Worm (Caenorhabditis elegans) whole organism, L4 larva: Measurements from ENCODE around the gene acs-1.

Experiments
- F26F4.8 ChIP-seq: fragments of 200-800 bp; sonication (Bioruptor generic); conservative IDR thresholded peaks from 2 replicates; pipeline ENCODE4 v1.3.6; 2022; ENCODE audit warnings: missing genetic modification characterization, missing compliant biosample characterization
- T26A8.4 ChIP-seq: fragments of 200-800 bp; sonication (Bioruptor generic); IDR thresholded peaks from 2 replicates; pipeline ENCODE4 v1.3.6; 2022; ENCODE audit warnings: missing genetic modification characterization, missing compliant biosample characterization
- Y75B8A.6 ChIP-seq: fragments of 200-800 bp; sonication (Bioruptor generic); IDR thresholded peaks from 2 replicates; pipeline ENCODE4 v1.3.6; 2022; ENCODE audit warnings: missing genetic modification reagents, missing genetic modification characterization, missing compliant biosample characterization
- ZK546.5 ChIP-seq, 2 experiments: sonication (generic microtip); optimal IDR thresholded peaks; 2 replicates each; lab custom pipeline; 2017; ENCODE audit warnings: missing biosample characterization in 2 of 2, missing genetic modification characterization in 2 of 2
- attf-4 ChIP-seq: sonication (generic microtip); optimal IDR thresholded peaks from 3 replicates; lab custom pipeline; 2017; ENCODE audit warnings: missing biosample characterization, missing genetic modification characterization
- ceh-20 ChIP-seq: fragments of 200-800 bp; sonication (Bioruptor generic); IDR thresholded peaks from 2 replicates; pipeline ENCODE4 v1.3.6; 2022; ENCODE audit warnings: missing genetic modification reagents, missing genetic modification characterization, missing compliant biosample characterization
- ceh-28 ChIP-seq: fragments of 150-350 bp; optimal IDR thresholded peaks from 2 replicates; lab custom pipeline; 2014; ENCODE audit warnings: missing biosample characterization, missing genetic modification reagents, missing genetic modification characterization
- ceh-62 ChIP-seq: sonication (generic microtip); optimal IDR thresholded peaks from 2 replicates; lab custom pipeline; 2017; ENCODE audit warnings: missing biosample characterization, missing genetic modification characterization
- ceh-82 ChIP-seq: sonication (generic microtip); optimal IDR thresholded peaks from 2 replicates; lab custom pipeline; 2017; ENCODE audit warnings: missing biosample characterization, missing genetic modification characterization
- ces-1 ChIP-seq: fragments of 150-350 bp; sonication (generic microtip); optimal IDR thresholded peaks from 4 replicates; lab custom pipeline; 2014; ENCODE audit warnings: missing biosample characterization, missing genetic modification reagents, missing genetic modification characterization
- daf-16 ChIP-seq, 3 experiments: sonication (generic microtip); optimal IDR thresholded peaks; 2 replicates each; lab custom pipeline; 2016 to 2017; ENCODE audit warnings: missing genetic modification characterization in 3 of 3, missing genetic modification reagents in 3 of 3, mild to moderate bottlenecking in 2 of 3, missing compliant biosample characterization in 2 of 3, missing biosample characterization in 1 of 3, moderate library complexity in 1 of 3
- daf-19 ChIP-seq: fragments of 200-800 bp; sonication (Bioruptor generic); conservative IDR thresholded peaks from 2 replicates; pipeline ENCODE4 v1.3.6; 2022; ENCODE audit warnings: missing genetic modification characterization, missing compliant biosample characterization
- dpl-1 ChIP-seq: fragments of 150-350 bp; optimal IDR thresholded peaks from 2 replicates; lab custom pipeline; 2014; ENCODE audit warnings: missing biosample characterization, missing genetic modification reagents, missing genetic modification characterization
- egl-43 ChIP-seq: fragments of 200-800 bp; sonication (Bioruptor generic); IDR thresholded peaks from 2 replicates; pipeline ENCODE4 v1.3.6; 2022; ENCODE audit warnings: missing genetic modification reagents, missing genetic modification characterization, missing compliant biosample characterization
- gei-8 ChIP-seq: fragments of 200-800 bp; sonication (Bioruptor generic); optimal IDR thresholded peaks from 2 replicates; lab custom pipeline; 2018; ENCODE audit warnings: mild to moderate bottlenecking, missing genetic modification characterization, missing compliant biosample characterization
- hlh-11 ChIP-seq: fragments of 200-800 bp; sonication (Bioruptor generic); optimal IDR thresholded peaks from 2 replicates; lab custom pipeline; 2018; ENCODE audit warnings: mild to moderate bottlenecking, missing genetic modification characterization, missing compliant biosample characterization
- hlh-30 ChIP-seq: sonication (generic microtip); optimal IDR thresholded peaks from 2 replicates; lab custom pipeline; 2017; ENCODE audit warnings: antibody characterized with exemption, mild to moderate bottlenecking, missing genetic modification characterization, missing compliant biosample characterization; ENCODE audit not compliant: insufficient read depth
- hmg-1.1 ChIP-seq: fragments of 200-800 bp; sonication (Bioruptor generic); IDR thresholded peaks from 2 replicates; pipeline ENCODE4 v1.3.6; 2022; ENCODE audit warnings: missing genetic modification reagents, missing genetic modification characterization, missing compliant biosample characterization
- lin-13 ChIP-seq: fragments of 150-350 bp; optimal IDR thresholded peaks from 2 replicates; lab custom pipeline; 2014; ENCODE audit warnings: missing biosample characterization, missing genetic modification reagents, missing genetic modification characterization
- lin-15B ChIP-seq: fragments of 150-350 bp; sonication (generic microtip); optimal IDR thresholded peaks from 3 replicates; lab custom pipeline; 2014; ENCODE audit warnings: missing biosample characterization, missing genetic modification characterization
- lin-39 ChIP-seq: fragments of 150-350 bp; optimal IDR thresholded peaks from 2 replicates; lab custom pipeline; 2014; ENCODE audit warnings: missing biosample characterization, missing genetic modification reagents, missing genetic modification characterization
- lir-3 ChIP-seq: sonication (generic microtip); optimal IDR thresholded peaks from 2 replicates; lab custom pipeline; 2016; ENCODE audit warnings: mild to moderate bottlenecking, missing genetic modification characterization, missing compliant biosample characterization
- lsy-2 ChIP-seq, 2 experiments: fragments of 150-350 bp in 1 of 2; sonication (generic microtip) in 1 of 2; optimal IDR thresholded peaks; 2 replicates each; lab custom pipeline; 2014 to 2017; ENCODE audit warnings: missing biosample characterization in 2 of 2, missing genetic modification characterization in 2 of 2
- mdl-1 ChIP-seq, 2 experiments: fragments of 150-350 bp in 1 of 2; sonication (generic microtip) in 1 of 2; optimal IDR thresholded peaks; 2 replicates each; lab custom pipeline; 2014 to 2017; ENCODE audit warnings: missing biosample characterization in 2 of 2, missing genetic modification characterization in 2 of 2
- mes-2 ChIP-seq: sonication (generic microtip); optimal IDR thresholded peaks from 2 replicates; lab custom pipeline; 2016; ENCODE audit warnings: missing genotype, mild to moderate bottlenecking, missing genetic modification characterization, missing compliant biosample characterization; ENCODE audit not compliant: poor library complexity, severe bottlenecking
- mxl-3 ChIP-seq: fragments of 200-800 bp; sonication (Bioruptor generic); optimal IDR thresholded peaks from 2 replicates; lab custom pipeline; 2018; ENCODE audit warnings: mild to moderate bottlenecking, missing genetic modification characterization, missing compliant biosample characterization
- nhr-102 ChIP-seq: sonication (generic microtip); optimal IDR thresholded peaks from 2 replicates; lab custom pipeline; 2016; ENCODE audit warnings: mild to moderate bottlenecking, missing genetic modification characterization, moderate library complexity, missing compliant biosample characterization
- nhr-111 ChIP-seq: fragments of 200-800 bp; sonication (Bioruptor generic); optimal IDR thresholded peaks from 2 replicates; lab custom pipeline; 2018; ENCODE audit warnings: mild to moderate bottlenecking, missing genetic modification characterization, missing compliant biosample characterization
- rbr-2 ChIP-seq: sonication (generic microtip); optimal IDR thresholded peaks from 2 replicates; lab custom pipeline; 2016; ENCODE audit warnings: missing genotype, missing genetic modification characterization, missing compliant biosample characterization
- snpc-1.2 ChIP-seq: fragments of 200-800 bp; sonication (Bioruptor generic); IDR thresholded peaks from 2 replicates; pipeline ENCODE4 v1.3.6; 2022; ENCODE audit warnings: missing genetic modification reagents, missing genetic modification characterization, missing compliant biosample characterization
- snpc-4 ChIP-seq: fragments of 150-350 bp; optimal IDR thresholded peaks from 2 replicates; lab custom pipeline; 2014; ENCODE audit warnings: missing biosample characterization, missing genetic modification characterization
- tra-1 ChIP-seq: fragments of 200-800 bp; sonication (Bioruptor generic); IDR thresholded peaks from 2 replicates; pipeline ENCODE4 v1.3.6; 2022; ENCODE audit warnings: missing genetic modification reagents, missing genetic modification characterization, missing compliant biosample characterization
- unc-62 ChIP-seq, 3 experiments: fragments of 150-350 bp in 1 of 3; sonication (generic microtip); optimal IDR thresholded peaks in 2 of 3; peaks in 1 of 3; 1 replicate in 1 of 3; 2 replicates in 2 of 3; lab custom pipeline; 2014 to 2017; ENCODE audit warnings: missing biosample characterization in 3 of 3, missing genetic modification characterization in 3 of 3, missing genetic modification reagents in 3 of 3, missing genotype in 1 of 3
- vab-7 ChIP-seq: fragments of 200-800 bp; sonication (Bioruptor generic); IDR thresholded peaks from 2 replicates; pipeline ENCODE4 v1.3.6; 2022; ENCODE audit warnings: missing genetic modification reagents, missing genetic modification characterization, missing compliant biosample characterization
- zfp-2 ChIP-seq: sonication (generic microtip); optimal IDR thresholded peaks from 2 replicates; lab custom pipeline; 2016; ENCODE audit warnings: mild to moderate bottlenecking, missing genetic modification characterization, missing compliant biosample characterization
- zip-2 ChIP-seq: fragments of 150-350 bp; optimal IDR thresholded peaks from 2 replicates; lab custom pipeline; 2014; ENCODE audit warnings: missing biosample characterization, missing genetic modification characterization
- ztf-11 ChIP-seq: fragments of 150-350 bp; optimal IDR thresholded peaks from 2 replicates; lab custom pipeline; 2014; ENCODE audit warnings: missing biosample characterization, missing genetic modification characterization

acs-1 gene

ce11 chrV:6508703-6509102 is 16.1 kb upstream of the acs-1 start, which contains the start of gene ubh-3:
Gene ubh-3, minus strand, starts transcription at chrV:6508803.
- TF ChIP-seq ceh-28: no peak
- no peak for TF ChIP-seq lin-15B
- TF ChIP-seq daf-19: no peak
- TF ChIP-seq dpl-1: no peak
- no peak for TF ChIP-seq T26A8.4
- no peak for TF ChIP-seq egl-43 (GFP tag; lab: Robert Waterston, UW)
- no peak for TF ChIP-seq nhr-111 (GFP tag; lab: Kevin White, UChicago)
- no peak for TF ChIP-seq tra-1 (GFP tag; lab: Robert Waterston, UW)
- no peak for TF ChIP-seq lir-3 (tag; lab: Kevin White, UChicago)
- no peak for TF ChIP-seq ceh-82 (tag; lab: Kevin White, UChicago)
- TF ChIP-seq hmg-1.1: no peak

- TF ChIP-seq ceh-28 (no peak), hlh-30 (tag; lab: Kevin White, UChicago) (no peak), lin-39 (tag; lab: Kevin White, UChicago) (no peak), F26F4.8 (GFP tag; lab: Robert Waterston, UW) (no peak)
Observed at ce11 chrV:6509717-6510116, 15.1 kb upstream of the acs-1 start, which contains the start of gene ubh-2. Gene ubh-2, minus strand, starts transcription at chrV:6509817.

ce11 chrV:6510622-6511021 is 14.2 kb upstream of the acs-1 start:
- no peak for TF ChIP-seq snpc-4 (tag; lab: Kevin White, UChicago)
- TF ChIP-seq lsy-2 (tag; optimal IDR thresholded peaks at IDR 0.05; lab: Kevin White, UChicago): peak in 1 of 2 experiments; percentile 44

ce11 chrV:6511121-6511520 is 13.7 kb upstream of the acs-1 start, which contains the start of gene ubh-1:
Gene ubh-1, minus strand, starts transcription at chrV:6511409.
- TF ChIP-seq attf-4 (tag; lab: Kevin White, UChicago): no peak
- TF ChIP-seq T26A8.4: peak; percentile 46
- TF ChIP-seq gei-8 (GFP tag; lab: Kevin White, UChicago): no peak
- TF ChIP-seq daf-16 (GFP tag; optimal IDR thresholded peaks at IDR 0.05; lab: Kevin White, UChicago): no peak
- no peak for TF ChIP-seq daf-16 (tag; optimal IDR thresholded peaks at IDR 0.05; lab: Kevin White, UChicago)
- TF ChIP-seq vab-7: no peak
- no peak for TF ChIP-seq ceh-20 (GFP tag; lab: Robert Waterston, UW)
- TF ChIP-seq zfp-2 (tag; lab: Kevin White, UChicago): no peak
- TF ChIP-seq hlh-30 (tag; lab: Kevin White, UChicago): no peak
- TF ChIP-seq zip-2: no peak
- no peak for TF ChIP-seq rbr-2 (tag; lab: Kevin White, UChicago)
- no peak for TF ChIP-seq snpc-1.2 (GFP tag; lab: Robert Waterston, UW)
- TF ChIP-seq ZK546.5 (tag; optimal IDR thresholded peaks at IDR 0.05; lab: Kevin White, UChicago): no peak
- TF ChIP-seq mes-2 (tag; lab: Kevin White, UChicago): peak; percentile 25
- no peak for TF ChIP-seq Y75B8A.6 (GFP tag; lab: Robert Waterston, UW)
- TF ChIP-seq ztf-11: no peak
- TF ChIP-seq lin-13 (GFP tag; lab: Kevin White, UChicago): no peak
- TF ChIP-seq ceh-62 (tag; lab: Kevin White, UChicago): no peak
- no peak for TF ChIP-seq mdl-1 (tag; optimal IDR thresholded peaks at IDR 0.05; lab: Kevin White, UChicago)
- TF ChIP-seq mxl-3 (GFP tag; lab: Kevin White, UChicago): no peak
- no peak for TF ChIP-seq nhr-102
- peak in 1 of 2 experiments; percentile 96 for TF ChIP-seq unc-62 (GFP tag; optimal IDR thresholded peaks at IDR 0.05 in 1 of 2; lab: Kevin White, UChicago)
- no peak for TF ChIP-seq unc-62 (tag; optimal IDR thresholded peaks at IDR 0.05; lab: Kevin White, UChicago)
- TF ChIP-seq hlh-11: no peak
- TF ChIP-seq ces-1 (GFP tag; lab: Kevin White, UChicago): no peak
